Fruit fly (Drosophila melanogaster) whole organism, embryonic: ENCODE results near the gene RabX4.

Experiments used
- Abd-B ChIP-seq: fragments of 200-800 bp; sonication (Bioruptor generic); optimal IDR thresholded peaks from 2 replicates; lab custom pipeline; 2018; ENCODE audit warnings: missing biosample characterization, mild to moderate bottlenecking, missing genetic modification characterization, moderate library complexity
- Atf3 ChIP-seq: fragments of 200-800 bp; sonication (Bioruptor generic); optimal IDR thresholded peaks from 3 replicates; lab custom pipeline; 2016; ENCODE audit warnings: missing biosample characterization, missing genetic modification characterization
- CG10147 ChIP-seq: fragments of 200-800 bp; sonication (Bioruptor generic); optimal IDR thresholded peaks from 2 replicates; lab custom pipeline; 2019; ENCODE audit warnings: missing biosample characterization, mild to moderate bottlenecking, missing genetic modification characterization, moderate library complexity
- CG13287 ChIP-seq: fragments of 200-800 bp; sonication (Bioruptor generic); IDR thresholded peaks from 2 replicates; pipeline ENCODE4 v1.3.6; 2022; ENCODE audit warnings: missing biosample characterization, missing genetic modification characterization; ENCODE audit not compliant: partially characterized antibody
- CG14014 ChIP-seq: fragments of 200-800 bp; sonication (Bioruptor generic); IDR thresholded peaks from 2 replicates; pipeline ENCODE4 v1.3.6; 2022; ENCODE audit warnings: missing biosample characterization, missing genetic modification characterization
- CG15269 ChIP-seq: fragments of 200-800 bp; sonication (Bioruptor generic); optimal IDR thresholded peaks from 2 replicates; lab custom pipeline; 2018; ENCODE audit warnings: missing biosample characterization, mild to moderate bottlenecking, missing genetic modification characterization, moderate library complexity
- CG1602 ChIP-seq: fragments of 200-800 bp; sonication (Bioruptor generic); optimal IDR thresholded peaks from 3 replicates; lab custom pipeline; 2016; ENCODE audit warnings: missing biosample characterization, missing genetic modification characterization
- CG17829 ChIP-seq: fragments of 200-800 bp; optimal IDR thresholded peaks from 2 replicates; lab custom pipeline; 2019; ENCODE audit warnings: missing biosample characterization, mild to moderate bottlenecking, missing genetic modification characterization, moderate library complexity
- CG18262 ChIP-seq: fragments of 200-800 bp; optimal IDR thresholded peaks from 3 replicates; lab custom pipeline; 2019; ENCODE audit warnings: missing biosample characterization, mild to moderate bottlenecking, missing genetic modification characterization, moderate library complexity
- CG3281 ChIP-seq: fragments of 200-800 bp; sonication (Bioruptor generic); optimal IDR thresholded peaks from 3 replicates; lab custom pipeline; 2017; ENCODE audit warnings: missing biosample characterization, mild to moderate bottlenecking, missing genetic modification characterization
- CG3838 ChIP-seq: fragments of 200-800 bp; sonication (Bioruptor generic); optimal IDR thresholded peaks from 3 replicates; lab custom pipeline; 2016; ENCODE audit warnings: missing biosample characterization, missing genetic modification characterization
- CG3995 ChIP-seq: fragments of 200-800 bp; sonication (Bioruptor generic); optimal IDR thresholded peaks from 3 replicates; lab custom pipeline; 2016; ENCODE audit warnings: missing biosample characterization, missing genetic modification characterization
- CG5245 ChIP-seq: fragments of 200-800 bp; sonication (Bioruptor generic); optimal IDR thresholded peaks from 3 replicates; lab custom pipeline; 2016; ENCODE audit warnings: missing biosample characterization, missing genetic modification characterization
- CG7745 ChIP-seq: fragments of 200-800 bp; sonication (Bioruptor generic); optimal IDR thresholded peaks from 2 replicates; lab custom pipeline; 2018; ENCODE audit warnings: missing biosample characterization, mild to moderate bottlenecking, missing genetic modification characterization, moderate library complexity
- CG9609 ChIP-seq: fragments of 200-800 bp; sonication (Bioruptor generic); optimal IDR thresholded peaks from 3 replicates; lab custom pipeline; 2016; ENCODE audit warnings: missing biosample characterization, missing genetic modification characterization
- CG9727 ChIP-seq: fragments of 200-800 bp; sonication (Bioruptor generic); optimal IDR thresholded peaks from 3 replicates; lab custom pipeline; 2017; ENCODE audit warnings: missing biosample characterization, mild to moderate bottlenecking, missing genetic modification characterization
- Dip3 ChIP-seq: fragments of 200-800 bp; sonication (Bioruptor generic); optimal IDR thresholded peaks from 3 replicates; lab custom pipeline; 2016; ENCODE audit warnings: missing biosample characterization, missing genetic modification characterization
- E2f2 ChIP-seq: fragments of 200-800 bp; sonication (Bioruptor generic); IDR thresholded peaks from 2 replicates; pipeline ENCODE4 v1.3.6; 2022; ENCODE audit warnings: missing biosample characterization, missing genetic modification characterization
- Hey ChIP-seq: fragments of 200-800 bp; sonication (Bioruptor generic); optimal IDR thresholded peaks from 3 replicates; lab custom pipeline; 2018; ENCODE audit warnings: missing biosample characterization, mild to moderate bottlenecking, missing genetic modification characterization
- Lim3 ChIP-seq: fragments of 200-800 bp; sonication (Bioruptor generic); IDR thresholded peaks from 2 replicates; pipeline ENCODE4 v1.3.6; 2022; ENCODE audit warnings: missing biosample characterization, missing genetic modification characterization
- Rfx ChIP-seq: fragments of 200-800 bp; sonication (Bioruptor generic); IDR thresholded peaks from 2 replicates; pipeline ENCODE4 v1.3.6; 2022; ENCODE audit warnings: missing biosample characterization, missing genetic modification characterization
- Side ChIP-seq: fragments of 200-800 bp; sonication (Bioruptor generic); optimal IDR thresholded peaks from 2 replicates; lab custom pipeline; 2016; ENCODE audit warnings: missing biosample characterization, missing genetic modification characterization
- Sry-δ ChIP-seq: fragments of 200-800 bp; sonication (Bioruptor generic); optimal IDR thresholded peaks from 2 replicates; lab custom pipeline; 2016; ENCODE audit warnings: missing biosample characterization, missing genetic modification characterization
- ap ChIP-seq: fragments of 200-800 bp; sonication (Bioruptor generic); IDR thresholded peaks from 2 replicates; pipeline ENCODE4 v1.3.6; 2022; ENCODE audit warnings: missing biosample characterization, missing genetic modification characterization
- ase ChIP-seq: fragments of 200-800 bp; sonication (Bioruptor generic); IDR thresholded peaks from 3 replicates; pipeline ENCODE4 v1.3.6; 2022; ENCODE audit warnings: missing biosample characterization, missing genetic modification characterization
- dimm ChIP-seq: fragments of 200-800 bp; sonication (Bioruptor generic); IDR thresholded peaks from 2 replicates; pipeline ENCODE4 v1.3.6; 2022; ENCODE audit warnings: missing biosample characterization, missing genetic modification characterization
- dm ChIP-seq: fragments of 200-800 bp; sonication (Bioruptor generic); optimal IDR thresholded peaks from 3 replicates; lab custom pipeline; 2016; ENCODE audit warnings: missing biosample characterization, missing genetic modification characterization
- dpn ChIP-seq, 2 experiments: fragments of 200-800 bp; sonication (Bioruptor generic); optimal IDR thresholded peaks; 3 replicates each; lab custom pipeline; 2016; ENCODE audit warnings: missing biosample characterization in 2 of 2, missing genetic modification characterization in 2 of 2
- ewg ChIP-seq: fragments of 200-800 bp; sonication (Bioruptor generic); optimal IDR thresholded peaks from 3 replicates; lab custom pipeline; 2017; ENCODE audit warnings: mild to moderate bottlenecking, missing biosample characterization, missing genetic modification reagents, missing genetic modification characterization
- eyg ChIP-seq: fragments of 200-800 bp; sonication (Bioruptor generic); optimal IDR thresholded peaks from 3 replicates; lab custom pipeline; 2016; ENCODE audit warnings: missing biosample characterization, missing genetic modification characterization
- gce ChIP-seq: fragments of 200-800 bp; sonication (Bioruptor generic); IDR thresholded peaks from 3 replicates; pipeline ENCODE4 v1.3.6; 2022; ENCODE audit warnings: missing biosample characterization, missing genetic modification characterization
- gfzf ChIP-seq: fragments of 200-800 bp; sonication (Bioruptor generic); optimal IDR thresholded peaks from 2 replicates; lab custom pipeline; 2016; ENCODE audit warnings: missing biosample characterization, mild to moderate bottlenecking, missing genetic modification characterization, moderate library complexity
- gsb ChIP-seq: fragments of 200-800 bp; sonication (Bioruptor generic); IDR thresholded peaks from 2 replicates; pipeline ENCODE4 v1.3.6; 2022; ENCODE audit warnings: missing biosample characterization, missing genetic modification characterization
- hbn ChIP-seq: fragments of 200-800 bp; sonication (Bioruptor generic); IDR thresholded peaks from 2 replicates; pipeline ENCODE4 v1.3.6; 2022; ENCODE audit warnings: missing biosample characterization, missing genetic modification characterization; ENCODE audit not compliant: partially characterized antibody
- kah ChIP-seq: fragments of 200-800 bp; sonication (Bioruptor generic); optimal IDR thresholded peaks from 2 replicates; lab custom pipeline; 2018; ENCODE audit warnings: missing biosample characterization, mild to moderate bottlenecking, missing genetic modification characterization
- lmd ChIP-seq: fragments of 200-800 bp; sonication (Bioruptor generic); IDR thresholded peaks from 2 replicates; pipeline ENCODE4 v1.3.6; 2022; ENCODE audit warnings: missing biosample characterization, missing genetic modification characterization
- oc ChIP-seq: fragments of 200-800 bp; sonication (Bioruptor generic); optimal IDR thresholded peaks from 2 replicates; lab custom pipeline; 2018; ENCODE audit warnings: missing biosample characterization, mild to moderate bottlenecking, missing genetic modification characterization, moderate library complexity
- org-1 ChIP-seq: fragments of 200-800 bp; sonication (Bioruptor generic); optimal IDR thresholded peaks from 2 replicates; lab custom pipeline; 2017; ENCODE audit warnings: missing biosample characterization, missing genetic modification characterization
- otp ChIP-seq: fragments of 200-800 bp; sonication (Bioruptor generic); IDR thresholded peaks from 3 replicates; pipeline ENCODE4, ENCODE4 v1.3.6; 2022; ENCODE audit warnings: missing biosample characterization, missing genetic modification characterization
- phol ChIP-seq: fragments of 200-800 bp; sonication (Bioruptor generic); optimal IDR thresholded peaks from 3 replicates; lab custom pipeline; 2018; ENCODE audit warnings: missing biosample characterization, mild to moderate bottlenecking, missing genetic modification characterization, moderate library complexity
- pita ChIP-seq: fragments of 200-800 bp; sonication (Bioruptor generic); optimal IDR thresholded peaks from 2 replicates; lab custom pipeline; 2017; ENCODE audit warnings: missing biosample characterization, mild to moderate bottlenecking, missing genetic modification characterization
- psq ChIP-seq: fragments of 200-800 bp; sonication (Bioruptor generic); optimal IDR thresholded peaks from 2 replicates; lab custom pipeline; 2017; ENCODE audit warnings: missing biosample characterization, missing genetic modification characterization
- sens ChIP-seq: fragments of 200-800 bp; sonication (Bioruptor generic); peaks from one replicate; lab custom pipeline; 2016; ENCODE audit warnings: missing biosample characterization, missing genetic modification characterization
- sens-2 ChIP-seq: fragments of 200-800 bp; sonication (Bioruptor generic); IDR thresholded peaks from 2 replicates; pipeline ENCODE4 v1.3.6; 2022; ENCODE audit warnings: missing biosample characterization, missing genetic modification characterization
- slou ChIP-seq: fragments of 200-800 bp; sonication (Bioruptor generic); optimal IDR thresholded peaks from 3 replicates; lab custom pipeline; 2016; ENCODE audit warnings: missing biosample characterization, missing genetic modification characterization
- ssp ChIP-seq: fragments of 200-800 bp; sonication (Bioruptor generic); IDR thresholded peaks from 2 replicates; pipeline ENCODE4 v1.3.6; 2022; ENCODE audit warnings: missing biosample characterization, missing genetic modification characterization
- stc ChIP-seq: fragments of 200-800 bp; sonication (Bioruptor generic); IDR thresholded peaks from 2 replicates; pipeline ENCODE4 v1.3.6; 2022; ENCODE audit warnings: missing biosample characterization, missing genetic modification characterization
- stwl ChIP-seq: fragments of 200-800 bp; sonication (Bioruptor generic); optimal IDR thresholded peaks from 3 replicates; lab custom pipeline; 2018; ENCODE audit warnings: missing biosample characterization, mild to moderate bottlenecking, missing genetic modification characterization, moderate library complexity
- toy ChIP-seq: fragments of 200-800 bp; sonication (Bioruptor generic); IDR thresholded peaks from 2 replicates; pipeline ENCODE4 v1.3.6; 2022; ENCODE audit warnings: missing biosample characterization, missing genetic modification characterization
- ttk ChIP-seq: fragments of 200-800 bp; sonication (Bioruptor generic); IDR thresholded peaks from 2 replicates; pipeline ENCODE4 v2.1.2; 2022; ENCODE audit warnings: missing biosample characterization, missing genetic modification characterization
- z ChIP-seq: fragments of 200-800 bp; sonication (Bioruptor generic); IDR thresholded peaks from 3 replicates; pipeline ENCODE4 v1.3.6; 2022; ENCODE audit warnings: missing biosample characterization, missing genetic modification characterization
- zfh1 ChIP-seq: fragments of 200-800 bp; sonication (Bioruptor generic); IDR thresholded peaks from 3 replicates; pipeline ENCODE4 v1.3.6; 2022; ENCODE audit warnings: missing biosample characterization, missing genetic modification characterization

The RabX4 gene

DNA sequence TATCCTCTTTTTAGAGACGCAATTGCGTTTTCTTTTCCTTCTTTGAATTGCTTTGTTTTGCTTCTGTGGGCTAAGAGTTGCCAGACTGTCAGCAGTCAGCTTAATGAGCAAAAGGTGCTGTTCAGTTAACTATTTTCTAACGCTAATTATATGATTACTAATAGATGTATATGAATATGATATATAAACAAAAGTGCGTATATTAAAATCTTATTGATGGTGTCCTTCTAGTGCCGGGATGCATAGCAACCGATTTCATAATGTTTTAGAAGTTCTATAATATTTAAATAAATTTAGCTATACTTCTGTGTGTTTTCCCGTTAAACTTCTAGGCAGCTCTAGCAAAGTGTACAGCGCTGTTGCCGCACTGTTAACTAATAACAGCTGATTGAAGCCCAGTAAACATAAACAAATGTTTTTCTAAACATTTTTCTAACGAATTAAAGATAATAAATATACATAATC, 1.7 kb upstream of the RabX4 start, which contains the start of the genes Kaz and CG43273 (continued):
- TF ChIP-seq CG18262 (tag; lab: Kevin White, UChicago): no peak
- no peak for TF ChIP-seq dm (GFP tag; lab: Kevin White, UChicago)
- no peak for TF ChIP-seq CG5245 (GFP tag; lab: Kevin White, UChicago)
- TF ChIP-seq gfzf: no peak
- TF ChIP-seq ap (GFP tag; lab: Robert Waterston, UW): no peak
- 0 out of 2 replicates have a peak, but pooled peaks have one; percentile 11 for TF ChIP-seq stc (GFP tag; lab: Robert Waterston, UW)
- TF ChIP-seq gce: no peak
- TF ChIP-seq CG9609: no peak
- peak; percentile 73 for TF ChIP-seq CG17829 (tag; lab: Kevin White, UChicago)
- no peak for TF ChIP-seq otp (GFP tag; lab: Robert Waterston, UW)
- TF ChIP-seq Lim3: no peak
- TF ChIP-seq CG15269 (tag; lab: Kevin White, UChicago): no peak
- no peak for TF ChIP-seq hbn (GFP tag; lab: Robert Waterston, UW)
- peak; percentile 81 for TF ChIP-seq Abd-B (GFP tag; lab: Kevin White, UChicago)
- TF ChIP-seq CG3281 (GFP tag; lab: Kevin White, UChicago): no peak
- TF ChIP-seq Sry-δ: no peak
- TF ChIP-seq Side: no peak
- TF ChIP-seq toy: no peak
- TF ChIP-seq ewg (GFP tag; lab: Kevin White, UChicago): peak; percentile 54
- no peak for TF ChIP-seq Dip3 (GFP tag; lab: Kevin White, UChicago)
- peak; percentile 22; the same call in 1 of the 2 replicates for TF ChIP-seq CG13287 (GFP tag; lab: Robert Waterston, UW)
- no peak for TF ChIP-seq CG10147 (GFP tag; lab: Kevin White, UChicago)
- TF ChIP-seq CG9727: peak; percentile 32
- TF ChIP-seq zfh1: peak; percentile 34; the same call in 1 of the 3 replicates
- peak; percentile 76 for TF ChIP-seq phol (tag; lab: Kevin White, UChicago)
- TF ChIP-seq eyg (GFP tag; lab: Kevin White, UChicago): no peak
- no peak for TF ChIP-seq Hey
- no peak for TF ChIP-seq pita
- no peak for TF ChIP-seq Atf3
- peak; percentile 73 for TF ChIP-seq Rfx
- no peak for TF ChIP-seq E2f2 (GFP tag; lab: Robert Waterston, UW)
- TF ChIP-seq oc (tag; lab: Kevin White, UChicago): peak; percentile 76
- TF ChIP-seq psq (GFP tag; lab: Kevin White, UChicago): peak; percentile 43
- no peak for TF ChIP-seq CG7745
- no peak for TF ChIP-seq org-1 (GFP tag; lab: Kevin White, UChicago)
- peak; percentile 81 for TF ChIP-seq sens (GFP tag; lab: Kevin White, UChicago)
- no peak for TF ChIP-seq sens-2 (GFP tag; lab: Robert Waterston, UW)
- TF ChIP-seq lmd: peak; percentile 34; the same call in 1 of the 2 replicates
- TF ChIP-seq dpn (GFP tag; optimal IDR thresholded peaks at IDR 0.05; lab: Kevin White, UChicago): peak in 1 of 2 experiments; percentile 68
- no peak for TF ChIP-seq kah
- TF ChIP-seq CG3995 (GFP tag; lab: Kevin White, UChicago): no peak
- TF ChIP-seq dimm: no peak
- peak; percentile 60; the same call in 1 of the 2 replicates for TF ChIP-seq CG14014 (GFP tag; lab: Robert Waterston, UW)
- peak; percentile 48 for TF ChIP-seq CG1602 (GFP tag; lab: Kevin White, UChicago)
- TF ChIP-seq ttk (GFP tag; lab: Robert Waterston, UW): no peak
- TF ChIP-seq slou (GFP tag; lab: Kevin White, UChicago): peak; percentile 35
- no peak for TF ChIP-seq ase
- TF ChIP-seq gsb (GFP tag; lab: Robert Waterston, UW): no peak
- peak; percentile 8 for TF ChIP-seq CG3838 (GFP tag; lab: Kevin White, UChicago)
- no peak for TF ChIP-seq z (GFP tag; lab: Robert Waterston, UW)
- TF ChIP-seq stwl (tag; lab: Kevin White, UChicago): no peak
- 0 out of 2 replicates have a peak, but pooled peaks have one; percentile 27 for TF ChIP-seq ssp (GFP tag; lab: Robert Waterston, UW)
